Worm (Caenorhabditis elegans) whole organism, mixed stage, embryonic: ENCODE measurements around the gene acs-9.

Source experiments
- M03D4.4 ChIP-seq: sonication (generic microtip); optimal IDR thresholded peaks from 2 replicates; lab custom pipeline; 2017; ENCODE audit warnings: mild to moderate bottlenecking, missing genetic modification characterization, missing compliant biosample characterization
- bed-3 ChIP-seq: fragments of 200-800 bp; sonication (Bioruptor generic); optimal IDR thresholded peaks from 3 replicates; lab custom pipeline; 2018; ENCODE audit warnings: mild to moderate bottlenecking, missing genetic modification characterization, moderate library complexity, missing compliant biosample characterization
- blmp-1 ChIP-seq: fragments of 150-350 bp; optimal IDR thresholded peaks from 2 replicates; lab custom pipeline; 2014; ENCODE audit warnings: missing biosample characterization, missing genetic modification characterization
- ceh-39 ChIP-seq: fragments of 150-350 bp; optimal IDR thresholded peaks from 2 replicates; lab custom pipeline; 2014; ENCODE audit warnings: missing biosample characterization, missing genetic modification characterization
- ceh-43 ChIP-seq: fragments of 200-800 bp; sonication (Bioruptor generic); optimal IDR thresholded peaks from 2 replicates; lab custom pipeline; 2018; ENCODE audit warnings: mild to moderate bottlenecking, missing genetic modification characterization, moderate library complexity, missing compliant biosample characterization
- ceh-83 ChIP-seq: fragments of 200-800 bp; sonication (Bioruptor generic); optimal IDR thresholded peaks from 2 replicates; lab custom pipeline; 2018; ENCODE audit warnings: mild to moderate bottlenecking, missing genetic modification characterization, missing compliant biosample characterization
- ces-1 ChIP-seq: fragments of 150-350 bp; optimal IDR thresholded peaks from 2 replicates; lab custom pipeline; 2014; ENCODE audit warnings: missing biosample characterization, missing genetic modification reagents, missing genetic modification characterization
- cnd-1 ChIP-seq: fragments of 200-800 bp; sonication (Bioruptor generic); optimal IDR thresholded peaks from 2 replicates; lab custom pipeline; 2018; ENCODE audit warnings: mild to moderate bottlenecking, missing genetic modification characterization, missing compliant biosample characterization
- elt-1 ChIP-seq: sonication (generic microtip); optimal IDR thresholded peaks from 2 replicates; lab custom pipeline; 2017; ENCODE audit warnings: missing genetic modification characterization, mild to moderate bottlenecking, missing compliant biosample characterization, antibody characterized with exemption, moderate library complexity, borderline replicate concordance; ENCODE audit not compliant: insufficient read depth
- elt-3 ChIP-seq: fragments of 150-350 bp; optimal IDR thresholded peaks from 2 replicates; lab custom pipeline; 2014; ENCODE audit warnings: missing biosample characterization, missing genetic modification characterization
- ham-2 ChIP-seq: fragments of 200-800 bp; sonication (Bioruptor generic); optimal IDR thresholded peaks from 2 replicates; lab custom pipeline; 2018; ENCODE audit warnings: mild to moderate bottlenecking, missing genetic modification characterization, missing compliant biosample characterization
- hlh-1 ChIP-seq: fragments of 150-350 bp; optimal IDR thresholded peaks from 2 replicates; lab custom pipeline; 2014; ENCODE audit warnings: missing biosample characterization, missing genetic modification reagents, missing genetic modification characterization
- lin-13 ChIP-seq: fragments of 150-350 bp; optimal IDR thresholded peaks from 2 replicates; lab custom pipeline; 2014; ENCODE audit warnings: missing biosample characterization, missing genetic modification characterization
- lin-32 ChIP-seq: fragments of 200-800 bp; sonication (Bioruptor generic); optimal IDR thresholded peaks from 2 replicates; lab custom pipeline; 2018; ENCODE audit warnings: mild to moderate bottlenecking, missing genetic modification characterization, missing compliant biosample characterization
- lsy-2 ChIP-seq: fragments of 150-350 bp; optimal IDR thresholded peaks from 2 replicates; lab custom pipeline; 2014; ENCODE audit warnings: missing biosample characterization, missing genetic modification characterization
- mab-5 ChIP-seq: fragments of 150-350 bp; optimal IDR thresholded peaks from 2 replicates; lab custom pipeline; 2014; ENCODE audit warnings: missing biosample characterization, missing genetic modification characterization
- mep-1 ChIP-seq: fragments of 150-350 bp; optimal IDR thresholded peaks from 2 replicates; lab custom pipeline; 2017; ENCODE audit warnings: missing biosample characterization, missing genetic modification reagents, missing genetic modification characterization, inconsistent platforms
- mls-2 ChIP-seq: sonication (generic microtip); optimal IDR thresholded peaks from 2 replicates; lab custom pipeline; 2016; ENCODE audit warnings: mild to moderate bottlenecking, missing genetic modification characterization, moderate library complexity, missing compliant biosample characterization
- nhr-2 ChIP-seq: fragments of 150-350 bp; optimal IDR thresholded peaks from 2 replicates; lab custom pipeline; 2014; ENCODE audit warnings: missing biosample characterization, missing genetic modification characterization
- nhr-237 ChIP-seq: fragments of 150-350 bp; optimal IDR thresholded peaks from 2 replicates; lab custom pipeline; 2014; ENCODE audit warnings: missing biosample characterization, missing genetic modification characterization
- sem-2 ChIP-seq: fragments of 200-800 bp; sonication (Bioruptor generic); optimal IDR thresholded peaks from 2 replicates; lab custom pipeline; 2018; ENCODE audit warnings: mild to moderate bottlenecking, missing genetic modification characterization, missing compliant biosample characterization
- snpc-4 ChIP-seq: fragments of 150-350 bp; optimal IDR thresholded peaks from 2 replicates; lab custom pipeline; 2014; ENCODE audit warnings: missing biosample characterization, missing genetic modification characterization
- tbx-8 ChIP-seq: fragments of 200-800 bp; sonication (Bioruptor generic); optimal IDR thresholded peaks from 2 replicates; lab custom pipeline; 2018; ENCODE audit warnings: mild to moderate bottlenecking, missing genetic modification characterization, moderate library complexity, missing compliant biosample characterization
- unc-120 ChIP-seq: sonication (generic microtip); optimal IDR thresholded peaks from 2 replicates; lab custom pipeline; 2017; ENCODE audit warnings: missing genetic modification characterization, missing compliant biosample characterization; ENCODE audit not compliant: poor library complexity, severe bottlenecking
- unc-39 ChIP-seq: fragments of 150-350 bp; optimal IDR thresholded peaks from 2 replicates; lab custom pipeline; 2014; ENCODE audit warnings: missing biosample characterization, missing genetic modification characterization
- unc-62 ChIP-seq: fragments of 150-350 bp; optimal IDR thresholded peaks from 2 replicates; lab custom pipeline; 2014; ENCODE audit warnings: missing biosample characterization, missing genetic modification reagents, missing genetic modification characterization
- zip-8 ChIP-seq: fragments of 150-350 bp; optimal IDR thresholded peaks from 2 replicates; lab custom pipeline; 2014; ENCODE audit warnings: missing biosample characterization, missing genetic modification characterization
- ztf-11 ChIP-seq: fragments of 150-350 bp; optimal IDR thresholded peaks from 2 replicates; lab custom pipeline; 2014; ENCODE audit warnings: missing biosample characterization, missing genetic modification characterization

acs-9 gene

DNA sequence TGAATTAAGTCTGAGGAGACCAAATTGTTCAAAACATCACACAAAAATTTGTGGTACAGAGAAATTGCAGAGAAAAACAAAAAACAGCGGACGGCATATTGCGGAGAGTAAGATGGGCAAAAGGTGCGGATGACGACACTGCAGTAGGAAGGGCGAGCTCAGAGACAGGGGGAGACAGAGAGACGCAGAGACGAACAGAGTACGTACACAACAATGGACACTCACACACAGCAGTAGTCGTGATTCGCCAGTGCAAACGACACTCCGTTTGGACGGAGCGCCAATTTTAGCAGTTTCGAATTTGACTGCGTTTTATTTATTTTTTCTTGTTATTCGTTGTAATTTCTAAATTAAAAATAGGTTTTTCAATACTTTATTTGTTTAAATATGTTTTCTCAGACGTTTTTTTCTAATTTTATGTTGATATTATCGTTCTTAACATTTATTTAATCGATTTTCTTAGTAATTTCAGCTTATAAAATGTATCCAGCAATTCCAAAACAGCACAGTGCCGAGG, 7.8 kb downstream of the acs-9 start, which contains the start of gene T20F7.1 (continued):
- TF ChIP-seq nhr-237 (no peak), ceh-43 (GFP tag; lab: Kevin White, UChicago) (no peak), lsy-2 (peak; percentile 16)

- TF ChIP-seq lin-32 = no peak
- no peak for TF ChIP-seq ceh-83 (GFP tag; lab: Kevin White, UChicago)
- no peak for TF ChIP-seq unc-62 (GFP tag; lab: Kevin White, UChicago)
- no peak for TF ChIP-seq blmp-1 (tag; lab: Kevin White, UChicago)
- TF ChIP-seq unc-120 (tag; lab: Kevin White, UChicago) = no peak
- TF ChIP-seq mls-2 (tag; lab: Kevin White, UChicago) = no peak
- no peak for TF ChIP-seq snpc-4 (tag; lab: Kevin White, UChicago)
- no peak for TF ChIP-seq ceh-39
- no peak for TF ChIP-seq tbx-8 (GFP tag; lab: Kevin White, UChicago)
- no peak for TF ChIP-seq sem-2 (GFP tag; lab: Kevin White, UChicago)
- TF ChIP-seq M03D4.4 (tag; lab: Kevin White, UChicago) = no peak
Observed at ce11 chrX:16871355-16871754, 9.0 kb downstream of the acs-9 start.

- TF ChIP-seq tbx-8 (GFP tag; lab: Kevin White, UChicago) (no peak), ces-1 (GFP tag; lab: Kevin White, UChicago) (no peak), ztf-11 (tag; lab: Kevin White, UChicago) (no peak), snpc-4 (tag; lab: Kevin White, UChicago) (no peak), unc-62 (GFP tag; lab: Kevin White, UChicago) (no peak), ceh-83 (GFP tag; lab: Kevin White, UChicago) (no peak), unc-39 (tag; lab: Kevin White, UChicago) (no peak)
Observed at ce11 chrX:16868931-16869330, 11.4 kb downstream of the acs-9 start, which contains the start of gene aakg-2. Gene aakg-2, minus strand, starts transcription at chrX:16869031.

DNA sequence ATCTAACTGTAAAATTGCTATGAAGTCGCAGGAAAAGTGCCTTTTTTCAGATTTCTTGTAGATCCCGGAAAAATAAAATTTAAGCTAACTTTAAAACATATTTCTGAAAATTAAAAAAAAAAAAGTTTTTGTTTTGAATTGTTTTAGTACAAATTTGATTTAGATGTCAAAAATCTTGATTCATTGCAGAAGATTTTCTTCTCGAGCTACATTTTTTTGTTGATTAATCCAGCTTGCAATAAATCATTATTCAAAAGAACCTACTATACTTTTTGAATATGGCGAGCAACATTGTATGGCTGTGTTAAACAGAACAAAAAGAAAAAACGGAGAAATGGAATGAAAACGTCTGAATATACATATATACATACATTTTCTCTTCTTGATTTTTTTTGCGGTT, 14.7 kb downstream of the acs-9 start:
- no peak for TF ChIP-seq elt-3 (tag; lab: Kevin White, UChicago)
- TF ChIP-seq snpc-4 (tag; lab: Kevin White, UChicago) = no peak
- no peak for TF ChIP-seq cnd-1 (tag; lab: Kevin White, UChicago)
- TF ChIP-seq nhr-237 = no peak
- no peak for TF ChIP-seq ces-1 (GFP tag; lab: Kevin White, UChicago)
- TF ChIP-seq sem-2 (GFP tag; lab: Kevin White, UChicago) = no peak
- TF ChIP-seq ceh-39 = no peak
- no peak for TF ChIP-seq mep-1 (tag; lab: Kevin White, UChicago)
- no peak for TF ChIP-seq ceh-43 (GFP tag; lab: Kevin White, UChicago)
- TF ChIP-seq lin-13 (tag; lab: Kevin White, UChicago) = no peak

DNA sequence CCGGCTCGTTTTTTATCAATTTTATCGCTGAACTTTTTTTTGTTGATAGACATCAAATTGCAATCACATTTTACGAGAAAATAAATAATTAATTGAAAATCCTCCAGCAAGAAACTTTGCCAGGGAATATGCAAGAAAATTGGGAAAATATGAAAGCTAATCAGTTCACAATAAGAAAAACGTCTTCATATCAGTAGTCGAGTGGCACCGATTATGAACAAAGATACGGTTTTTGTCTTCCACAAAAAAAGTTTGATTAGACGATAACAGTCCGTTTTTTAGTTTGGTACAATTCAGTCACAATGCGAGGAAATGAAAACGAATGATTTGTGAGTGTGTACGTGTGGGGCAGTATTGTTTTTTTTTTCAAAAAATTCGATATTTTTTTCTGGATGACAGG, 15.3 kb downstream of the acs-9 start:
- TF ChIP-seq cnd-1 (tag; lab: Kevin White, UChicago) (no peak), unc-62 (GFP tag; lab: Kevin White, UChicago) (no peak), ham-2 (GFP tag; lab: Kevin White, UChicago) (no peak), nhr-2 (tag; lab: Kevin White, UChicago) (no peak), unc-39 (tag; lab: Kevin White, UChicago) (no peak)

- TF ChIP-seq tbx-8 (GFP tag; lab: Kevin White, UChicago) (no peak), unc-62 (GFP tag; lab: Kevin White, UChicago) (no peak), nhr-2 (tag; lab: Kevin White, UChicago) (no peak), ceh-39 (no peak), elt-1 (tag; lab: Kevin White, UChicago) (no peak), hlh-1 (tag; lab: Kevin White, UChicago) (no peak), ces-1 (GFP tag; lab: Kevin White, UChicago) (no peak), unc-120 (tag; lab: Kevin White, UChicago) (no peak), bed-3 (GFP tag; lab: Kevin White, UChicago) (no peak), M03D4.4 (tag; lab: Kevin White, UChicago) (no peak), ceh-83 (GFP tag; lab: Kevin White, UChicago) (no peak), lin-13 (tag; lab: Kevin White, UChicago) (no peak), mab-5 (tag; lab: Kevin White, UChicago) (no peak), lin-32 (no peak), zip-8 (no peak), snpc-4 (tag; lab: Kevin White, UChicago) (no peak)
Observed at ce11 chrX:16863320-16863719, 17.0 kb downstream of the acs-9 start.
